Worm (Caenorhabditis elegans): ENCODE data around the gene glb-4.

ce11 chrII:11107828-11108227, 3.2 kb downstream of the glb-4 start, which contains the start of gene apc-17:
- TF ChIP-seq pqm-1 (tag; optimal IDR thresholded peaks at IDR 0.05) (no peak), jun-1 (tag; optimal IDR thresholded peaks at IDR 0.05) (no peak), nhr-23 (tag; optimal IDR thresholded peaks at IDR 0.05) (no peak), skn-1 (tag; optimal IDR thresholded peaks at IDR 0.05) (no peak), elt-2 (tag; optimal IDR thresholded peaks at IDR 0.05) (no peak), ama-1 (optimal IDR thresholded peaks at IDR 0.05) (no peak)
